Fruit fly (Drosophila melanogaster) whole organism, embryonic: ENCODE measurements around the gene CG2493.

ENCODE experiments used
- Ada2b ChIP-seq: fragments of 200-800 bp; sonication (Bioruptor generic); IDR thresholded peaks from 2 replicates; pipeline ENCODE4 v1.3.6; 2022; ENCODE audit warnings: missing biosample characterization, missing genetic modification characterization
- B-H2 ChIP-seq: fragments of 200-800 bp; sonication (Bioruptor generic); optimal IDR thresholded peaks from 2 replicates; lab custom pipeline; 2018; ENCODE audit warnings: missing biosample characterization, mild to moderate bottlenecking, missing genetic modification characterization
- Bgb ChIP-seq: fragments of 200-800 bp; sonication (Bioruptor generic); IDR thresholded peaks from 2 replicates; pipeline ENCODE4 v1.3.6; 2022; ENCODE audit warnings: missing biosample characterization, missing genetic modification characterization; ENCODE audit not compliant: partially characterized antibody
- Blimp-1 ChIP-seq: fragments of 200-800 bp; sonication (Bioruptor generic); optimal IDR thresholded peaks from 3 replicates; lab custom pipeline; 2018; ENCODE audit warnings: missing biosample characterization, missing genetic modification characterization, mild to moderate bottlenecking, moderate library complexity, missing genetic modification reagents
- CG10462 ChIP-seq: fragments of 200-800 bp; sonication (Bioruptor generic); optimal IDR thresholded peaks from 2 replicates; lab custom pipeline; 2016; ENCODE audit warnings: missing biosample characterization, missing genetic modification characterization
- CG12299 ChIP-seq: fragments of 200-800 bp; sonication (Bioruptor generic); optimal IDR thresholded peaks from 2 replicates; lab custom pipeline; 2018; ENCODE audit warnings: missing biosample characterization, mild to moderate bottlenecking, missing genetic modification characterization
- CG1602 ChIP-seq: fragments of 200-800 bp; sonication (Bioruptor generic); optimal IDR thresholded peaks from 3 replicates; lab custom pipeline; 2016; ENCODE audit warnings: missing biosample characterization, missing genetic modification characterization
- CG17186 ChIP-seq: fragments of 200-800 bp; sonication (Bioruptor generic); optimal IDR thresholded peaks from 3 replicates; lab custom pipeline; 2017; ENCODE audit warnings: missing biosample characterization, missing genetic modification reagents, missing genetic modification characterization
- CG17568 ChIP-seq: fragments of 200-800 bp; sonication (Bioruptor generic); optimal IDR thresholded peaks from 2 replicates; lab custom pipeline; 2018; ENCODE audit warnings: missing biosample characterization, mild to moderate bottlenecking, missing genetic modification characterization, moderate library complexity
- CG17912 ChIP-seq: fragments of 200-800 bp; sonication (Bioruptor generic); optimal IDR thresholded peaks from 2 replicates; lab custom pipeline; 2018; ENCODE audit warnings: missing biosample characterization, mild to moderate bottlenecking, missing genetic modification characterization
- CG2116 ChIP-seq: fragments of 200-800 bp; sonication (Bioruptor generic); optimal IDR thresholded peaks from 3 replicates; lab custom pipeline; 2018; ENCODE audit warnings: missing biosample characterization, mild to moderate bottlenecking, missing genetic modification characterization
- CG2202 ChIP-seq: fragments of 200-800 bp; sonication (Bioruptor generic); optimal IDR thresholded peaks from 2 replicates; lab custom pipeline; 2018; ENCODE audit warnings: missing biosample characterization, mild to moderate bottlenecking, missing genetic modification characterization
- CG31441 ChIP-seq: fragments of 200-800 bp; sonication (Bioruptor generic); IDR thresholded peaks from 2 replicates; pipeline ENCODE4 v1.3.6; 2022; ENCODE audit warnings: missing biosample characterization, missing genetic modification characterization
- CG5180 ChIP-seq: fragments of 200-800 bp; sonication (Bioruptor generic); optimal IDR thresholded peaks from 3 replicates; lab custom pipeline; 2017; ENCODE audit warnings: missing biosample characterization, missing genetic modification characterization, mild to moderate bottlenecking, moderate library complexity, missing genetic modification reagents
- CG6791 ChIP-seq: fragments of 200-800 bp; sonication (Bioruptor generic); IDR thresholded peaks from 3 replicates; pipeline ENCODE4 v1.3.6; 2022; ENCODE audit warnings: missing biosample characterization, missing genetic modification characterization; ENCODE audit not compliant: partially characterized antibody
- CG8359 ChIP-seq: fragments of 200-800 bp; sonication (Bioruptor generic); optimal IDR thresholded peaks from 2 replicates; lab custom pipeline; 2017; ENCODE audit warnings: missing biosample characterization, mild to moderate bottlenecking, missing genetic modification characterization, borderline replicate concordance
- CG8924 ChIP-seq: fragments of 200-800 bp; optimal IDR thresholded peaks from 3 replicates; lab custom pipeline; 2019; ENCODE audit warnings: missing biosample characterization, mild to moderate bottlenecking, missing genetic modification characterization, moderate library complexity
- CG9817 ChIP-seq: fragments of 200-800 bp; sonication (Bioruptor generic); optimal IDR thresholded peaks from 2 replicates; lab custom pipeline; 2018; ENCODE audit warnings: missing biosample characterization, mild to moderate bottlenecking, missing genetic modification characterization, moderate library complexity
- Dip3 ChIP-seq: fragments of 200-800 bp; sonication (Bioruptor generic); optimal IDR thresholded peaks from 3 replicates; lab custom pipeline; 2016; ENCODE audit warnings: missing biosample characterization, missing genetic modification characterization
- HLH4C ChIP-seq: fragments of 200-800 bp; sonication (Bioruptor generic); IDR thresholded peaks from 3 replicates; pipeline ENCODE4 v1.3.6; 2022; ENCODE audit warnings: missing biosample characterization, missing genetic modification characterization; ENCODE audit not compliant: partially characterized antibody
- Oaz ChIP-seq: fragments of 200-800 bp; sonication (Bioruptor generic); IDR thresholded peaks from 2 replicates; pipeline ENCODE4 v1.3.6; 2022; ENCODE audit warnings: missing biosample characterization, missing genetic modification characterization
- Scr ChIP-seq: fragments of 200-800 bp; sonication (Bioruptor generic); IDR thresholded peaks from 2 replicates; pipeline ENCODE4 v1.3.6; 2022; ENCODE audit warnings: missing biosample characterization, missing genetic modification characterization; ENCODE audit not compliant: partially characterized antibody
- Sry-δ ChIP-seq: fragments of 200-800 bp; sonication (Bioruptor generic); optimal IDR thresholded peaks from 2 replicates; lab custom pipeline; 2016; ENCODE audit warnings: missing biosample characterization, missing genetic modification characterization
- Xrp1 ChIP-seq: fragments of 200-800 bp; sonication (Bioruptor generic); IDR thresholded peaks from 2 replicates; pipeline ENCODE4 v1.3.6; 2022; ENCODE audit warnings: missing biosample characterization, missing genetic modification characterization
- YL-1 ChIP-seq: fragments of 200-800 bp; sonication (Bioruptor generic); optimal IDR thresholded peaks from 3 replicates; lab custom pipeline; 2017; ENCODE audit warnings: missing biosample characterization, mild to moderate bottlenecking, missing genetic modification characterization
- ato ChIP-seq: fragments of 200-800 bp; sonication (Bioruptor generic); IDR thresholded peaks from 2 replicates; pipeline ENCODE4 v1.3.6; 2022; ENCODE audit warnings: missing biosample characterization, missing genetic modification characterization; ENCODE audit not compliant: partially characterized antibody
- bbx ChIP-seq: fragments of 200-800 bp; sonication (Bioruptor generic); IDR thresholded peaks from 2 replicates; pipeline ENCODE4 v1.3.6; 2022; ENCODE audit warnings: missing biosample characterization, missing genetic modification characterization; ENCODE audit not compliant: partially characterized antibody
- bsh ChIP-seq, 2 experiments: fragments of 200-800 bp; sonication (Bioruptor generic); optimal IDR thresholded peaks; 2 replicates each; lab custom pipeline; 2017 to 2018; ENCODE audit warnings: mild to moderate bottlenecking in 2 of 2, missing biosample characterization in 2 of 2, missing genetic modification characterization in 2 of 2, moderate library complexity in 1 of 2
- chinmo ChIP-seq: fragments of 200-800 bp; sonication (Bioruptor generic); IDR thresholded peaks from 4 replicates; pipeline ENCODE4 v1.3.6; 2022; ENCODE audit warnings: missing biosample characterization, missing genetic modification characterization; ENCODE audit not compliant: partially characterized antibody
- crc ChIP-seq: fragments of 200-800 bp; sonication (Bioruptor generic); optimal IDR thresholded peaks from 2 replicates; lab custom pipeline; 2016; ENCODE audit warnings: missing biosample characterization, missing genetic modification characterization
- dpn ChIP-seq, 2 experiments: fragments of 200-800 bp; sonication (Bioruptor generic); optimal IDR thresholded peaks; 3 replicates each; lab custom pipeline; 2016; ENCODE audit warnings: missing biosample characterization in 2 of 2, missing genetic modification characterization in 2 of 2
- grau ChIP-seq: fragments of 200-800 bp; optimal IDR thresholded peaks from 3 replicates; lab custom pipeline; 2019; ENCODE audit warnings: missing biosample characterization, mild to moderate bottlenecking, missing genetic modification characterization, moderate library complexity
- her ChIP-seq: fragments of 200-800 bp; sonication (Bioruptor generic); optimal IDR thresholded peaks from 2 replicates; lab custom pipeline; 2016; ENCODE audit warnings: missing biosample characterization, missing genetic modification characterization
- kah ChIP-seq: fragments of 200-800 bp; sonication (Bioruptor generic); optimal IDR thresholded peaks from 2 replicates; lab custom pipeline; 2018; ENCODE audit warnings: missing biosample characterization, mild to moderate bottlenecking, missing genetic modification characterization
- kni ChIP-seq: fragments of 200-800 bp; sonication (Bioruptor generic); optimal IDR thresholded peaks from 3 replicates; lab custom pipeline; 2017; ENCODE audit warnings: mild to moderate bottlenecking, missing biosample characterization, missing genetic modification reagents, missing genetic modification characterization
- lmd ChIP-seq: fragments of 200-800 bp; sonication (Bioruptor generic); IDR thresholded peaks from 2 replicates; pipeline ENCODE4 v1.3.6; 2022; ENCODE audit warnings: missing biosample characterization, missing genetic modification characterization
- mam ChIP-seq: fragments of 200-800 bp; sonication (Bioruptor generic); optimal IDR thresholded peaks from 3 replicates; lab custom pipeline; 2016; ENCODE audit warnings: missing biosample characterization, missing genetic modification characterization
- mld ChIP-seq: fragments of 200-800 bp; sonication (Bioruptor generic); IDR thresholded peaks from 3 replicates; pipeline ENCODE4 v1.3.6; 2022; ENCODE audit warnings: missing biosample characterization, missing genetic modification characterization; ENCODE audit not compliant: partially characterized antibody
- nerfin-2 ChIP-seq: fragments of 200-800 bp; sonication (Bioruptor generic); IDR thresholded peaks from 2 replicates; pipeline ENCODE4 v1.3.6; 2022; ENCODE audit warnings: missing biosample characterization, missing genetic modification characterization; ENCODE audit not compliant: partially characterized antibody
- onecut ChIP-seq: fragments of 200-800 bp; sonication (Bioruptor generic); IDR thresholded peaks from 2 replicates; pipeline ENCODE4 v1.3.6; 2022; ENCODE audit warnings: missing biosample characterization, missing genetic modification characterization
- org-1 ChIP-seq: fragments of 200-800 bp; sonication (Bioruptor generic); optimal IDR thresholded peaks from 2 replicates; lab custom pipeline; 2017; ENCODE audit warnings: missing biosample characterization, missing genetic modification characterization
- pzg ChIP-seq: fragments of 200-800 bp; sonication (Bioruptor generic); optimal IDR thresholded peaks from 3 replicates; lab custom pipeline; 2018; ENCODE audit warnings: missing biosample characterization, mild to moderate bottlenecking, missing genetic modification characterization, moderate library complexity
- sima ChIP-seq: fragments of 200-800 bp; sonication (Bioruptor generic); optimal IDR thresholded peaks from 2 replicates; lab custom pipeline; 2016; ENCODE audit warnings: missing biosample characterization, missing genetic modification characterization
- sna ChIP-seq: fragments of 200-800 bp; sonication (Bioruptor generic); IDR thresholded peaks from 2 replicates; pipeline ENCODE4 v1.3.6; 2022; ENCODE audit warnings: missing biosample characterization, missing genetic modification characterization; ENCODE audit not compliant: partially characterized antibody
- sob ChIP-seq: fragments of 200-800 bp; sonication (Bioruptor generic); IDR thresholded peaks from 2 replicates; pipeline ENCODE4 v1.3.6; 2022; ENCODE audit warnings: missing biosample characterization, missing genetic modification characterization
- stc ChIP-seq: fragments of 200-800 bp; sonication (Bioruptor generic); IDR thresholded peaks from 2 replicates; pipeline ENCODE4 v1.3.6; 2022; ENCODE audit warnings: missing biosample characterization, missing genetic modification characterization
- tin ChIP-seq: fragments of 200-800 bp; sonication (Bioruptor generic); optimal IDR thresholded peaks from 3 replicates; lab custom pipeline; 2016; ENCODE audit warnings: missing biosample characterization, missing genetic modification characterization
- tll ChIP-seq, 2 experiments: fragments of 200-800 bp in 1 of 2; fragments of >200 bp in 1 of 2; sonication (Bioruptor generic) in 1 of 2; optimal IDR thresholded peaks; 2 replicates each; lab custom pipeline; 2017 to 2019; ENCODE audit warnings: missing biosample characterization in 2 of 2, missing genetic modification characterization in 2 of 2, mild to moderate bottlenecking in 1 of 2, moderate library complexity in 1 of 2
- tna ChIP-seq: fragments of 200-800 bp; sonication (Bioruptor generic); IDR thresholded peaks from 2 replicates; pipeline ENCODE4 v1.3.6; 2022; ENCODE audit warnings: missing biosample characterization, missing genetic modification characterization; ENCODE audit not compliant: partially characterized antibody

Gene CG2493

dm6 chr2L:20427401-20427800 is 35.8 kb downstream of the CG2493 start (continued):
- no peak for TF ChIP-seq Xrp1 (GFP tag; lab: Robert Waterston, UW)
- TF ChIP-seq CG6791 = peak; percentile 79
- no peak for TF ChIP-seq stc (GFP tag; lab: Robert Waterston, UW)
- TF ChIP-seq CG8359 (GFP tag; lab: Kevin White, UChicago) = no peak
- TF ChIP-seq Oaz (GFP tag; lab: Robert Waterston, UW) = no peak
- TF ChIP-seq kni (GFP tag; lab: Kevin White, UChicago) = no peak
- TF ChIP-seq B-H2 (GFP tag; lab: Kevin White, UChicago) = no peak
- TF ChIP-seq CG31441 (GFP tag; lab: Robert Waterston, UW) = no peak
- TF ChIP-seq pzg (GFP tag; lab: Kevin White, UChicago) = peak; percentile 20
- TF ChIP-seq CG1602 (GFP tag; lab: Kevin White, UChicago) = no peak
- no peak for TF ChIP-seq tin (GFP tag; lab: Kevin White, UChicago)
- TF ChIP-seq CG8924 (tag; lab: Kevin White, UChicago) = no peak
- no peak for TF ChIP-seq grau (tag; lab: Kevin White, UChicago)
- TF ChIP-seq tna (GFP tag; lab: Robert Waterston, UW) = peak; percentile 79; the same call in 1 of the 2 replicates
- TF ChIP-seq Scr = peak; percentile 73
- no peak for TF ChIP-seq lmd (GFP tag; lab: Robert Waterston, UW)
- no peak for TF ChIP-seq tll (GFP tag; optimal IDR thresholded peaks at IDR 0.05; lab: Kevin White, UChicago)
- no peak for TF ChIP-seq CG12299 (tag; lab: Kevin White, UChicago)
- no peak for TF ChIP-seq Ada2b (GFP tag; lab: Robert Waterston, UW)
- TF ChIP-seq nerfin-2 (GFP tag; lab: Robert Waterston, UW) = peak; percentile 89
- no peak for TF ChIP-seq CG17568 (GFP tag; lab: Kevin White, UChicago)
- TF ChIP-seq her (GFP tag; lab: Kevin White, UChicago) = no peak
- TF ChIP-seq bbx = peak; percentile 66
- TF ChIP-seq org-1 = no peak
- TF ChIP-seq HLH4C (GFP tag; lab: Robert Waterston, UW) = peak; percentile 87
- TF ChIP-seq YL-1 (GFP tag; lab: Kevin White, UChicago) = no peak
- peak; percentile 74 for TF ChIP-seq CG5180 (GFP tag; lab: Kevin White, UChicago)
- no peak for TF ChIP-seq CG9817
- no peak for TF ChIP-seq CG10462 (GFP tag; lab: Kevin White, UChicago)
- no peak for TF ChIP-seq mam (GFP tag; lab: Kevin White, UChicago)
- TF ChIP-seq kah (GFP tag; lab: Kevin White, UChicago) = no peak
- peak; percentile 79 for TF ChIP-seq sna (GFP tag; lab: Robert Waterston, UW)
- TF ChIP-seq dpn (GFP tag; optimal IDR thresholded peaks at IDR 0.05; lab: Kevin White, UChicago) = no peak
- TF ChIP-seq CG17186 (GFP tag; lab: Kevin White, UChicago) = no peak
- no peak for TF ChIP-seq crc (GFP tag; lab: Kevin White, UChicago)
- no peak for TF ChIP-seq onecut
- no peak for TF ChIP-seq sima (GFP tag; lab: Kevin White, UChicago)
- no peak for TF ChIP-seq bsh (GFP tag; optimal IDR thresholded peaks at IDR 0.05; lab: Kevin White, UChicago)
- TF ChIP-seq sob (GFP tag; lab: Robert Waterston, UW) = no peak
- TF ChIP-seq CG2202 (tag; lab: Kevin White, UChicago) = no peak
- TF ChIP-seq mld (GFP tag; lab: Robert Waterston, UW) = peak; percentile 60; the same call in 1 of the 3 replicates
- TF ChIP-seq ato (GFP tag; lab: Robert Waterston, UW) = peak; percentile 57
- TF ChIP-seq Blimp-1 (GFP tag; lab: Kevin White, UChicago) = no peak
- peak; percentile 65 for TF ChIP-seq Bgb (GFP tag; lab: Robert Waterston, UW)
- no peak for TF ChIP-seq CG17912 (GFP tag; lab: Kevin White, UChicago)
- 0 out of 4 replicates have a peak, but pooled peaks have one; percentile 53 for TF ChIP-seq chinmo
- TF ChIP-seq CG2116 = peak; percentile 72
- TF ChIP-seq Dip3 = no peak
- TF ChIP-seq Sry-δ = peak; percentile 24
